Fruit fly (Drosophila melanogaster): ENCODE results near the gene mRpL22.

mRpL22 gene

DNA sequence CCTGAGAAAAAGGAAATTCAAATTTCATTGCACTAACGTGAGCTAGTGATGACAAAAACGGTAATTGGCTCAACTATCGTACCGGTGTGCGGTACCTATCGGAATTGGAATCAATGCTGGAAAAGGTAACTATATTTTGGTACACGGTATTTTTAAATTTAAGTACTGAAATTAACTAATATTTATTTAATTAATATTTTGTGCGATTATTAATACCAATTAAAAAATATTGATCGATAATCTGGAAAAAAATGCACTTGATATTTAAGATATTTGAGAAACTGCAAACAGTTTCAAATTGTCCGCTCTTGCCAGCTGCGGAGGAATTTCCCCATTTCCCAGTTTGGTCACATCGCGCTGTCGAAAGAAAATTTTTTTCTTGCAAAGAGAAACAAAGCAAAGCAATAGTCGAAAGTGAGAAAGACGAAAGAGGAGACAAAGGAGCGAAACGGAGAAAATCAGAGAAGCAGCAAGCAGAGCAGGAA lies 3.7 kb downstream of the mRpL22 start:
- no peak for TF ChIP-seq CG17801 (GFP tag; optimal IDR thresholded peaks at IDR 0.05; ENCODE audit: partially characterized antibody)

DNA sequence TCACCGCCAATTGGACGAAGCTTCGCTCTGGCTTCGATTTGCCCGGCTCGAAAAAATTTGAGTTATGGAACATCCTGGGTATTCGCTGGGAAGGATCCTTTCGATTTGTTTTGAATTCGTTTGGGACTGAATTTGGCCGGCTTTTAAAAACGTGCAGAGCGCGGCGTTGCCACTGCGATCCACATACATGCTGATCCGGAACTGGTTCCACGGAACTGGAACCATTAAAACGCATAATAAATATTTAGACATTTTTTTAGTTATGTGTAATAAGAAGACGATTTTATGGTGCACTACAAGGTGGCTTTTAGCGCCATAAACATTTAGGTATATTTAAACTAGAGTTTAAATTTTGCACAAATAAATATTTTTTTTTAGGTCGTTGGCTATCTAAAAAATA lies 7.3 kb downstream of the mRpL22 start, which contains the start of gene Rrp45:
TSS of gene Rrp45 (minus strand) at position 209 of the 400 bp plus-strand sequence.
- TF ChIP-seq CG17801 (GFP tag; optimal IDR thresholded peaks at IDR 0.05; ENCODE audit: partially characterized antibody) = no peak

DNA sequence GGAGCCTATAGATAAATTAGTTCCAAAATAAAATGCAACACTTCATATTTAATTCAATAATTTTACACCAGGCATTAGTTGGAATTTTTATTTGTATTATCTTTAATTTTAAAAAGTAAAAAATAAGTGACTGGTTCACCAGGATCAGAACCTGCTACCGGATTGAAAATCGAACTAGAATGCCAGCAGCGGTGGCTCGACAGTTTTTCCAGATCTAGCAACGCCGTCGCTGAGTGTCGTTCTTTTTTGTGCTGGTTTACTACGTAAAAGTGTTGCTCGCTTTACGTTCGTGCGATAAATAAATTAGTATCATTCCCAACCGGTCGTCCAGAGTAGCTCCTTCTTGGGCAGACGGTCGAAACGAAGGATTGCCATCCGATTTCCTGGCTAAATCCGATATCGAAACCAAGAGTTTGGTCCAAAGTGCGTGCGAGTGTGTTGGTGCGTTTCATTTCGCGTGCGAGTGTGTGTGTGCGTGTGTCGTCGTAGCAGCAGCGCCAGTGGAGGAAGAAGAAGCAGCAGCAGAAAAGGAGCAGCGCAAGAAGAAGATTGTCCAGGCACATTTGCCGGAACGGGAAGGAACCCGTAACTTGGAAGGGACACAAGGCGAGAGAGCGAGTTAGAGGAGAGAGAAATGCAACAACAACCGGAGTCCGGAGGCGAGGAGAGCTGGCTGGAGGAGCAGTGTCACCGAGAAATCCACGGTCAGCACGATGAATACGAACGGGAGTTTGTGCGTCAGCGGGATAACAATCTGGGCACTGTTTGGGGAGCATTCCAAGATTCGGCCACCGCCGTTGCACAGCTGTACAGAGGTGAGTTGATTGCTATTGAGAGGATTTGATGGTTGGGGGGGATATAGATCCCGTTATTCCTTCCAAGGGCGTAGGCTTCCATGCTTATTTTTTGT lies 8.4 kb downstream of the mRpL22 start, which contains the start of gene CG4768:
TSS of gene CG4768 (plus strand) at position 200 of the 910 bp plus-strand sequence.
- peak; percentile 1 for TF ChIP-seq CG17801 (GFP tag; optimal IDR thresholded peaks at IDR 0.05; ENCODE audit: partially characterized antibody)

DNA sequence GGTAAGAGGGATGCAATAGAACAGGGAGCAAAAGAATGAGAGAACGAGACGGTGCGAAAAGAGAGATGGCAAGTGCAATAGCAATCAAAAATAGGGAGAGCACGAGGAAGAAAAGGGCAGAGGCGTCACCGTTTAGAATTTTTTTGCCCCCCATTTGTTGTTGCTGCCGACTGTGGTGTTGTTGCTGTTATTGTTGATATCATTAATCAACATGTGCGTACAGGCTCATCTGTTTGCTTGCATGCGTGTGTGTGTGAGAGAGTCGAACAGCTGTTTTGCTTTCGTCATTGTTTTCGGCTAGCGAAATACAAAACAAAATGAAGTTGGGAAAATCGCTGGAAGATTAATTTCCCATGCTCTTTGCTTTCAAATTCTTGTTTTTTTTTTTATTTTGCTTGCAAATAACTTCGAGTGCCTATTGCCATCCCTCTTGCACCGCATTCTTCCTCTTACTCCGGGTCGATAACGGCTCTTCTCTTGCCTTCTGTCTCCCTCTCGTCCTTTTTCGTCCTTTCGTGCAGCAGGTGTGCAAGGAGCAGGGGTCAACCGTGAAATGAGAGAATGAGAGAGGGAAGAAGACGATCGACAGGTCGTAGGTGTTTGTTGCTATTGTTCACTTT lies 9.5 kb downstream of the mRpL22 start:
- TF ChIP-seq CG17801 (GFP tag; optimal IDR thresholded peaks at IDR 0.05; ENCODE audit: partially characterized antibody) = no peak

DNA sequence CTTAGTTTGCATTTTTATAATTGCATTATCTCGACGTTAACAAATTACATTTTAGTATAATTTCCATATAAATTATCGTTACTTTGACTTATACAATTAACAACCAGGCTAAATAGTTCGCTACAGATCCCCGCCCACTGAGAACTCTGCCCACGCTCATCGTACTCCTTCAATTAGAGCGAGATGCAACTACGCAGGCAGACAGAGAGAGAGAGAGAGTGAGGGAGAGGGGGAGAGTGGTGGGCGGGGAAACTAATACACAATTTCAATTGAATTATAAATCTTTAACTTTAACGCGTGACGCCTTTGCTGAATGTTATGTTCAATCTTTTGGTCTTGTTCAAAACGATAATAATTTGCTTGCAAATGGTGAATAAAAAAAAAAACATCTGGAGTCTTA lies 14.4 kb downstream of the mRpL22 start:
- no peak for TF ChIP-seq CG17801 (GFP tag; optimal IDR thresholded peaks at IDR 0.05; ENCODE audit: partially characterized antibody)

DNA sequence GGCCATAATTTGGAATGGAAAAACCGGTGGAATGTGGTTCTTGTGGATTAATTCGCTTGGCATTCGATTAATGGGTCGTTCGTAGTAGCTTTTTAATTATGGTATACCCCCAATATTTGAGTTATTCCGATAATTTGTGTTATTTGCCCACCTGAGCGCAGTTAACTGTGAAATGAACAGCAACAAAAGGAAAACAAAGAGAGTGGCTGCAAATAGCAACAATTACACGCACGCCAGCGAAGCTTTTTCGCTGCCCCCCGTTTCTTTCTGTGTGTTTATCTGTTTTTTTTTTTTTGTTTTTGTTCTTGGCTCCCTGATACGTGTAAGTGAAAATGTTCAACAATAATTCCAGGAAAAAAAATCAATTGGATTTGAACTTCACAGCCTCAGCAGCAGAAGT lies 16.2 kb downstream of the mRpL22 start:
- no peak for TF ChIP-seq CG17801 (GFP tag; optimal IDR thresholded peaks at IDR 0.05; ENCODE audit: partially characterized antibody)

DNA sequence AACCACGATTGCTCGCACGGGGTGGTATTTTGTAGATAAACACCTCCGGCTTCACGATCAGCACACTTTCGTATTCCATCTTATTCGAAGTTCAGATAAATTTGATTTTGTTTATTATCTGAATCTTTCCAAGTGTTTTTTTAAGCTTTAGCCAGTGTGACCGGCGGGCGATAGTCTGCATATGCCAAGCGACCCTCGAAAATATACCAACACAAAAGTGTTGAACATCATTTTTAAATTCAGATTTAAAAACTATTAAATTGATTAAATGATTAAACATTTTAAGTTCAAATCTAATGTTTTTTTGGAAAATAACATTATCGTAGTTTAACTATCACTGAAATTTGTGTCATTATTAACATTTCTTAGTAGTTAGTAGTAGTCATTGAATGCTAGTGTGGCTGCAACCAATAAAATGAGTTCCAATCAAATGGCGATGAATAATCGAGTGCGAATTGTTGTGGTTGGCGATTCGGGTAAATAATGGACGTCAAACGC lies 16.8 kb downstream of the mRpL22 start, which contains the start of the genes CG9132 and CG4789:
TSS of gene CG9132 (minus strand) at position 181 of the 498 bp plus-strand sequence.
TSS of gene CG4789 (plus strand) at position 401 of the 498 bp plus-strand sequence.
- no peak for TF ChIP-seq CG17801 (GFP tag; optimal IDR thresholded peaks at IDR 0.05; ENCODE audit: partially characterized antibody)

DNA sequence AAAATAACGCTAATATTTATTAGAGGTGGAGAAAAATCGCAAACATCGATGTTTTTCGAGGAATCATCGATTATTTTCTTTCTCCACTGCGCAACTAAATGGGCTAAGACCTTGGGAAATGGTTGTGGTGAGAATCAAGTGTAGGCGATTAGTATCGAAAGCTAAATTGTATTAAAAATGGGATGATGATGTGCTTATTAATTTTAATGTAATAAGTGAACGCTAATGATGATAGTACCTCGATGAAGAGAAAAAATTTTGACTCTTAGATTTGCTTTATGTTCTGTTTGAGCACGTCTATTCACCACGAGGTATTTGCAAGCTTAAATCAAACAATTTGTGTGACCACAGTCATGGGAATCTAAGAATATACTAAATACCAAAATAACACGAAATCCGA lies 19.6 kb downstream of the mRpL22 start, which contains the start of the genes Rai1 and CG13005:
TSS of gene Rai1 (minus strand) at position 46 of the 400 bp plus-strand sequence.
TSS of gene CG13005 (plus strand) at position 352 of the 400 bp plus-strand sequence.
- TF ChIP-seq CG17801 (GFP tag; optimal IDR thresholded peaks at IDR 0.05; ENCODE audit: partially characterized antibody) = peak; percentile 46

DNA sequence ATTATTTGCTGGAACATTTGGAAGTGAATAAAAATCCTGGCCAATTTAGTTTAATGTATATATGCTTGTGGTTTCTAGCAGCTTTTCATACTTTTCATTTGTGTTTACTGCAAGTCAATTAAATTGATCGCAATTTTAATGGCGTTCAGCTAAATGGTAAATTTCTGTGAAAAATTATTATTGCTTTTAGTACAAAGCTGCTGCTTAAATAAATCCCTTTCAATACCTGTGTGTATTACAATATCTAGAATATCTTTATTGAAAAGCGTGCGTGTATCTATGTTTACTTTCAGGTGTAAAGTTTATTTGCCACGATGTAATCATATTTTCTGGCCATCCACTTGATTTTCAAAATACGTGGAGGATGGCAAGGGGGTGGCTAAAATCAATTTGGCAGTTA lies 22.0 kb downstream of the mRpL22 start, which contains the start of gene ppk28:
TSS of gene ppk28 (plus strand) at position 301 of the 400 bp plus-strand sequence.
- no peak for TF ChIP-seq CG17801 (GFP tag; optimal IDR thresholded peaks at IDR 0.05; ENCODE audit: partially characterized antibody)

DNA sequence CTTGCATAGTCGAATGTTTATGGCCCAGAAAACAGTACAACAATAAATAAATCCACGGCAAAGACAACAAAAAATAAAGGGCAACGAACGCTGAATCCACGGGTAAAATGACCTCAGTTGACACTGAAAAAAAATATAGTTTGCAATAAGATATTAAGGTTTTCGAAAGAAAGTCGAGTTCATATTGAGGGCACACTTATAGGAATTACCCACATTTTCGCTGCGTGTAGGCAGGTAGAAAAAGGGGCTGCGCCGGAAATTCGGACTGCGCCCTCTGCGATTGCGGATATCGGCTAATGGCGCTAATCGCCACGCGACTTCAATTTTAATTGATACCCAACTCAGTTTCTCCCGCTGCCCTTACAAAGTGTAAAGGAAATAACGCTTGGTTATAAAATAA lies 24.9 kb downstream of the mRpL22 start:
- TF ChIP-seq CG17801 (GFP tag; optimal IDR thresholded peaks at IDR 0.05; ENCODE audit: partially characterized antibody) = no peak

DNA sequence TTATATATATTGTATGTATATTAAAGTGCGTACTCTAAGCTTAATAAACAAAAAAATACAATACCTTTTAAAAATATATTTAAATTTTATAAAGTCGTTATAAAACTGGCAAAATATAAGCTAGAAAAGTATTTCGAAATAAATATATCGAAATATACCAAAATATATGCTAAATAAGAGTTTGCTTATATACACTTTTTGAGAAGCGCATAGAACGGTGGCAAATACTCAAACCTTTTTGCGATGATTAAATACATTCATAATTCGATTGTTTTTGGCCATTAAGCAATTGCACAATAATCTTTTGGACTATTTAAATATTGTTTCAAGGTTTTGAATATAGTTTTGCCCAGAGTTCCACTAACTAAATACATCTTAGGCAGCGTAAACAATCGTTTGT lies 25.4 kb downstream of the mRpL22 start:
- TF ChIP-seq CG17801 (GFP tag; optimal IDR thresholded peaks at IDR 0.05; ENCODE audit: partially characterized antibody) = no peak

DNA sequence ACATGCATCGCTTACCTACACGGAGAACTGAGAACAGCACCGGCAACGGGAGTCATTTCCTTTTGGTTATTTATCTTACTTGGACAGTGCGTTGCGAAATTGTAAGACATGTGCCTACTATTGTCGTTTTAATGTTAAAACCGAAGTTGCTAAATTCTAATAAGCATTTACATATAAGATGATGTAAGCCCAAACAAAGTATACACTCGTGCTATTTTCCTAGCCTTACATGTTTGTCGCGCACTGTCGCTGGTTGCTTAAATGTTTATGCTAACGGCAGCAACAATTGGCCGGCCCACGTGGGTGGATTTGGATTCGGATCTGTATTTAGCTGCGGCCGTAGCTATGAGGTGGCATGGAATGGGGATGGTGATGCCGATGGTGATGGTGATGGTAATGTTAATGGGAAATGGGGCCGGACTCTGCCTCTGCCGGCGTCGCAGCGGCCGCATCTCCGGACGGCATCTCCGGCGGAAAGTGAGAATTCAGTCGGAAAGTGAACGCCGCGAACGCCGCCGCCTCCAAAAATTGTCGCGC lies 27.5 kb downstream of the mRpL22 start, which contains the start of gene CG4829:
TSS of gene CG4829 (plus strand) at position 487 of the 537 bp plus-strand sequence.
- TF ChIP-seq CG17801 (GFP tag; optimal IDR thresholded peaks at IDR 0.05; ENCODE audit: partially characterized antibody) = peak; percentile 37

DNA sequence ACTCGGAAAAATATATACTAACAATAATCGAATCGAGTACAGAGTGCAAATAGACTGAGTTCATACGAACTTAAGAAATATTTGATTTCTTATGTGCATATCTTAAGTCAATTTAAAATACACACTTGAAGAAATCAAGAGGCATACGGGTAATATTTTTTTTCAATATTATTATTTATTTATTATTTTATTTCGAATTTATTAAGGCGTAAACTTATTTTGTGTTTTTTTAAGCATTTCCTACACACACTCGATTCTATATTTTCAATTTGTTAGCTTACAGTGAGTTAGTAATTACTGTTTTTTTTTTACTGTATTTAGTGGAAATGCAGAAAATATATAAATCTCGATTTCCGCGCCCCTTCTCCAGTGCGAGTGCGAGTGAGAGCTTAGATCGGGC lies 29.5 kb downstream of the mRpL22 start:
- TF ChIP-seq CG17801 (GFP tag; optimal IDR thresholded peaks at IDR 0.05; ENCODE audit: partially characterized antibody) = no peak

DNA sequence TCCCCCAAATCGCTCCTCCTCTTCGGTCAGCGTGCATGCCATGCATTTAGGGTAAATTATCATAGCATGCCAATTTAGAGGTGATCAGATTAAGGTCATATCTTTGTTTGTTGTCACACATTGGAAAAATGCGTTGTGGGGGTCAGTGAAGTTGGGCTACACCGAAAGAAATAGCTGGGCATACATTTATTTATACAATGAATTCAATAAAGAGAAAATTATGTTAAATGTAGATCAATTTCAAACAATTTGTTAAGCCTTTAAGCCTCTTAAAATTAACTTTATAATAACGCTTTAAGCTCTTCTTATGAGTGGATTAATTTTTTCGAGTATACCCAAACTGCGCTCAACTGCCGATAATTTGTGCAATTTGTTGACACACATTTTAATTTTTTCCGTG lies 30.6 kb downstream of the mRpL22 start:
- TF ChIP-seq CG17801 (GFP tag; optimal IDR thresholded peaks at IDR 0.05; ENCODE audit: partially characterized antibody) = peak; percentile 3

DNA sequence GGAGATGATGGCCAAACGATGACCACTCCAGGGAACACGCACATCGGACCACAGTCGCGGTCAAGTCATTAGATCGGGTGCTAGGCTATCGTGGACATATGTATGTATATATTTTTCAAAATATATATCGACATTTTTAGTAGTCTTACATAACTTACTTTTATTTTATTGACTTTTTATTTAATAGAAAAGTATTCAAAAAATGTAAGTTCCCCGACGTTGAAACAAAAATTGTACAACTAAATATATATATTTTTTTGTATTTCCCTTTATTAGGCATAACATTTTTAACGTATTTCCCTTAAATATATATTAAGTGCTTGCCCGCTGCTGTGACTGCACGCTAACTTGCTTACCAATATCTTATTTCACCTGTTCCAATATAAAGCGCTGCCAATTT lies 31.4 kb downstream of the mRpL22 start:
- TF ChIP-seq CG17801 (GFP tag; optimal IDR thresholded peaks at IDR 0.05; ENCODE audit: partially characterized antibody) = no peak

Data from ovary, adult (tissue).